Worm (Caenorhabditis elegans): ENCODE data around the gene Y39A1C.1.

The Y39A1C.1 gene

ce11 chrIII:10818364-10818763 is 36.9 kb upstream of the Y39A1C.1 start (continued):
- no peak for TF ChIP-seq unc-3 (GFP tag; conservative IDR thresholded peaks at IDR 0.05)
- TF ChIP-seq unc-3 (tag; optimal IDR thresholded peaks at IDR 0.05): no peak

- TF ChIP-seq ceh-48 (tag; optimal IDR thresholded peaks at IDR 0.05) (peak; percentile 53), sox-4 (tag; optimal IDR thresholded peaks at IDR 0.05) (no peak)
Measured at ce11 chrIII:10819257-10819656, 36.0 kb upstream of the Y39A1C.1 start.

DNA sequence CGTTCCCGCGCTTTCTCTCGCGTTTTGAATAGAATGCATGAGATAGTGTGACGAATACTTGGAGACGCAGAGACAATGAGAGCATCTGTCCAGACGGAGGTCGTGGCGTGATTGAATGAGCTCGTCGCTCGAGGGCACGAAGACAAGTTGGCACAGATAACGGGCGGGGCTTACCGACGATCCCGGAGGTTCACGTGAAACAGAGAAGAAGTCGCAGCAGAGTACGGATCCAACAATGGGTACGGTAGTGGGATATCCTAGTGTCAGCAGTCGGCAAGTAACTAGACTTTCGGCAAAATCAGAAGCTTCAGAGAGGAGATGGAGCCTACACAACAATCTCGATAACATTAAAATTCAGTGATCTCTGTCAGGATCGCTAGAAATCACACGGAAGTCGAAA is 35.5 kb upstream of the Y39A1C.1 start:
- TF ChIP-seq pros-1 (tag; optimal IDR thresholded peaks at IDR 0.05): no peak
- TF ChIP-seq ceh-2 (tag; optimal IDR thresholded peaks at IDR 0.05): no peak
- no peak for TF ChIP-seq ttx-3 (tag; optimal IDR thresholded peaks at IDR 0.05)
- no peak for TF ChIP-seq ceh-45 (GFP tag; IDR thresholded peaks at IDR 0.05)
- no peak for TF ChIP-seq nhr-232 (tag; optimal IDR thresholded peaks at IDR 0.05)
- TF ChIP-seq unc-55 (GFP tag; optimal IDR thresholded peaks at IDR 0.05): peak; percentile 22
- no peak for TF ChIP-seq tbx-2 (tag; optimal IDR thresholded peaks at IDR 0.05)
- no peak for TF ChIP-seq ceh-19 (GFP tag; optimal IDR thresholded peaks at IDR 0.05)
- no peak for TF ChIP-seq zip-5 (tag; optimal IDR thresholded peaks at IDR 0.05)
- TF ChIP-seq hlh-13 (GFP tag; optimal IDR thresholded peaks at IDR 0.05): no peak
- TF ChIP-seq lin-11 (tag; optimal IDR thresholded peaks at IDR 0.05): no peak
- no peak for TF ChIP-seq hlh-6 (tag; optimal IDR thresholded peaks at IDR 0.05)
- no peak for TF ChIP-seq ceh-14 (tag; optimal IDR thresholded peaks at IDR 0.05)
- no peak for TF ChIP-seq pha-2 (tag; optimal IDR thresholded peaks at IDR 0.05)
- peak; percentile 70 for TF ChIP-seq ceh-18 (tag; optimal IDR thresholded peaks at IDR 0.05)
- peak; percentile 49 for TF ChIP-seq ceh-34 (tag; optimal IDR thresholded peaks at IDR 0.05)
- TF ChIP-seq ceh-9 (tag; optimal IDR thresholded peaks at IDR 0.05): no peak
- no peak for TF ChIP-seq syd-9 (tag; optimal IDR thresholded peaks at IDR 0.05)
- peak; percentile 1 for TF ChIP-seq mec-3 (tag; optimal IDR thresholded peaks at IDR 0.05; ENCODE audit: borderline replicate concordance)
- no peak for TF ChIP-seq ref-2 (tag; optimal IDR thresholded peaks at IDR 0.05)

DNA sequence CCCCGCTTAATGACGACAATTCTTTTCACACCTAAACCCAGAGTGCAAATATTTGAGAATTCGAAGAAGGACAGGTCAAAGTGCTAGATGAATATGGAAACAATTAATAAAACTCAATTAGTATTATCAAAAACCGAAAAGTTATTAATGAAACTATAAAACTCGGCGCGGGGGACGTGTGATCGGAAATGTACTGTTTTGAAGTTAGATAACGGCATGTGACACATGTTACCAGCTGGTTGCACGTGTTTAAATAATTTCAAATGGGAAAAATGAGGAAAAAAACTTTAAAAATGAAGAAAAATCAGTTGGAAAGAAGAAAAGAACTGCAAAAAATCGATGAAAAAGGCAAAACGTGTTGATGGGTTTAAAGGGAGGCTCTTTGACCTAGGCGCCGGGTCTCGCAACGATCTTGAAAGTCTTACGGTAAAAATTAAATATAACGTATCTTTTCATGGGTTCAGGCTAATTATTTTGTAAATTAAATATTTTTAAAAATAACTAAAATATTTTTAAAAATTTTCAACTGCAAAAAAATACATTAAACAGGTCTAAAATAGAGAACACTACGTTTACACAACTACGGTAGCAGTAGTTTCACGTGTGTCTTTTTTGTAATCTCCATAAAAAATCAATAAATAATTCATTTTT is 34.5 kb upstream of the Y39A1C.1 start:
- TF ChIP-seq pha-4 (tag; optimal IDR thresholded peaks at IDR 0.05) (no peak), ttx-3 (tag; optimal IDR thresholded peaks at IDR 0.05) (no peak), dmd-4 (tag; optimal IDR thresholded peaks at IDR 0.05; ENCODE audit: borderline replicate concordance) (no peak), fkh-6 (tag; optimal IDR thresholded peaks at IDR 0.05) (no peak), C08G9.2 (tag; optimal IDR thresholded peaks at IDR 0.05) (no peak), K09A11.1 (tag; optimal IDR thresholded peaks at IDR 0.05; ENCODE audit: insufficient read depth) (no peak), ceh-24 (tag; optimal IDR thresholded peaks at IDR 0.05) (no peak), ceh-30 (tag; optimal IDR thresholded peaks at IDR 0.05) (no peak)

ce11 chrIII:10822494-10823113 is 32.6 kb upstream of the Y39A1C.1 start:
- TF ChIP-seq madf-2 (tag; optimal IDR thresholded peaks at IDR 0.05) (no peak), elt-2 (tag; optimal IDR thresholded peaks at IDR 0.05) (peak; percentile 63)

- TF ChIP-seq ceh-18 (tag; optimal IDR thresholded peaks at IDR 0.05) (peak; percentile 44), sdc-2 (tag; optimal IDR thresholded peaks at IDR 0.05) (no peak), ceh-34 (tag; optimal IDR thresholded peaks at IDR 0.05) (peak; percentile 35)
Measured at ce11 chrIII:10824206-10824605, 31.0 kb upstream of the Y39A1C.1 start.

All from whole organism, late embryonic.